Fruit fly (Drosophila melanogaster): Measurements from ENCODE around the gene eIF3e.

Gene eIF3e

DNA sequence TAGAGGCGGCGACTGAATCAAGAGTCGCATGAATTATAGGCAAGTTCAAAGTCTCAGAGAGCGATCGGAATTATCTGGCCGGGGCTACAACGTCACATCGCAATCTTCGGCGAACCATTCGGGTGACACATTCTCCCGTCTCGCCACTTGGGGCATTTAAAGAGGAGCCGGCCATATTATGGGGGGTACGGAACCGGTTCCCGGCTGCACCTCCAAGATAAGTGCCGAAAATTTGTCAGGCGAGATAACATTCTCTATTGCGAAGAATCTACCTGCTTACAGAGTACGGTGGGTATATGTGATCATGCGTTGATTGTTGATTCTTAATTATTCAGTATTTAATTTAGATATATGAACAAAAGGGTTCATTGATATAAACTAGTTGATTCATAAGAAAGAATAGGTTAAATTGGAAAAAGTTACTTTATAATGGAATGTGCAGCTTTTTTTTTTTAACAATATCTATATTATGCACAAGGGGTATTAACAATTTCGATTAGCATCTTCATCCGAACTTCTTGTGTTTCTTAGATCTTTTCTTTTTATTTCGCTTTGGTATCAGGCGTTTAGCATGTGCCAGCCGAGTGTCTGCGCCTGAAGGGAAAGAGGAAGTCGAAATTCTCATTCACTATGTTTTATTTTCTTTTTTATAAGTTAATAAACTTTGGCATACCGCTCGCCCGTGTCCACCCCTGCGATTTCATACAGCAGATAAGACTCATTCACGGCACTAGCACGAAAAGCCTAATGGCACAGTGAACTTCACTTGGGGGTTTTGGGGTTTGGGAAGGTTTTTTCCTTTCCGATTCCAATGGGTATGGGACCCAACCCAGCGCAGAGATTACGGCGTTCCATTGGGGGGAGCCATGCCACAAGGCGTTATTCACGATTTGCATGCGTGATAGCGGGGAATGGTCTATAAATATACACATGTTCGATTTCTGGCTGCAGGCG, 15.0 kb upstream of the eIF3e start (continued):
- no peak for TF ChIP-seq CG7928 (GFP tag; optimal IDR thresholded peaks at IDR 0.05)
- TF ChIP-seq CG16863 (GFP tag; optimal IDR thresholded peaks at IDR 0.05), result peak; percentile 17
- TF ChIP-seq CHES-1-like (GFP tag; optimal IDR thresholded peaks at IDR 0.05), result peak; percentile 29
- TF ChIP-seq her (GFP tag; optimal IDR thresholded peaks at IDR 0.05), result no peak
- TF ChIP-seq CG12744 (GFP tag; optimal IDR thresholded peaks at IDR 0.05), result no peak
- peak; percentile 53 for TF ChIP-seq BtbVII (GFP tag; optimal IDR thresholded peaks at IDR 0.05)
- peak; percentile 64 for TF ChIP-seq bcd (GFP tag; optimal IDR thresholded peaks at IDR 0.05)
- peak; percentile 28 for TF ChIP-seq Abd-B (GFP tag; optimal IDR thresholded peaks at IDR 0.05)
- no peak for TF ChIP-seq Lhr (GFP tag; optimal IDR thresholded peaks at IDR 0.05)
- TF ChIP-seq Hr78 (GFP tag; optimal IDR thresholded peaks at IDR 0.05), result peak in 1 of 2 experiments; percentile 34
- TF ChIP-seq CG4424 (GFP tag; optimal IDR thresholded peaks at IDR 0.05), result peak; percentile 48
- TF ChIP-seq ara (GFP tag; IDR thresholded peaks at IDR 0.05), result no peak
- peak; percentile 46 for TF ChIP-seq tin (GFP tag; optimal IDR thresholded peaks at IDR 0.05)
- peak; percentile 12 for TF ChIP-seq CG13624 (GFP tag; optimal IDR thresholded peaks at IDR 0.05)
- no peak for TF ChIP-seq CG10431 (GFP tag; optimal IDR thresholded peaks at IDR 0.05)
- TF ChIP-seq Hey (tag; optimal IDR thresholded peaks at IDR 0.05), result no peak
- TF ChIP-seq nmo (GFP tag; optimal IDR thresholded peaks at IDR 0.05), result peak; percentile 75
- no peak for TF ChIP-seq mld (GFP tag; IDR thresholded peaks at IDR 0.05; ENCODE audit: partially characterized antibody)
- TF ChIP-seq CG13296 (GFP tag; optimal IDR thresholded peaks at IDR 0.05), result no peak
- TF ChIP-seq CG17361 (GFP tag; IDR thresholded peaks at IDR 0.05), result peak; percentile 80
- no peak for TF ChIP-seq prd (optimal IDR thresholded peaks at IDR 0.05)
- peak; percentile 66 for TF ChIP-seq prd (GFP tag; IDR thresholded peaks at IDR 0.05)
- TF ChIP-seq CG8924 (tag; optimal IDR thresholded peaks at IDR 0.05), result peak; percentile 46
- no peak for TF ChIP-seq CG12942 (GFP tag; optimal IDR thresholded peaks at IDR 0.05)
- peak; percentile 81 for TF ChIP-seq CG7987 (GFP tag; optimal IDR thresholded peaks at IDR 0.05)
- TF ChIP-seq D19A (tag; optimal IDR thresholded peaks at IDR 0.05), result peak; percentile 42
- TF ChIP-seq Mrtf (GFP tag; IDR thresholded peaks at IDR 0.05), result no peak
- no peak for TF ChIP-seq CG2129 (GFP tag; IDR thresholded peaks at IDR 0.05; ENCODE audit: partially characterized antibody)
- 0 out of 2 replicates have a peak, but pooled peaks have one; percentile 25 for TF ChIP-seq CG4360 (GFP tag; IDR thresholded peaks at IDR 0.05)
- peak; percentile 56 for TF ChIP-seq Meics (GFP tag; optimal IDR thresholded peaks at IDR 0.05)
- TF ChIP-seq Ptx1 (GFP tag; IDR thresholded peaks at IDR 0.05), result peak; percentile 53
- no peak for TF ChIP-seq CG18011 (GFP tag; optimal IDR thresholded peaks at IDR 0.05)
- TF ChIP-seq CG10462 (GFP tag; optimal IDR thresholded peaks at IDR 0.05), result no peak
- no peak for TF ChIP-seq odd (GFP tag; optimal IDR thresholded peaks at IDR 0.05)
- TF ChIP-seq ewg (GFP tag; optimal IDR thresholded peaks at IDR 0.05), result peak; percentile 15
- TF ChIP-seq CG17359 (tag; optimal IDR thresholded peaks at IDR 0.05), result peak; percentile 69
- peak; percentile 2 for TF ChIP-seq CG4617 (GFP tag; optimal IDR thresholded peaks at IDR 0.05; ENCODE audit: borderline replicate concordance)
- peak; percentile 8 for TF ChIP-seq CG1647 (GFP tag; optimal IDR thresholded peaks at IDR 0.05)
- peak; percentile 75 for TF ChIP-seq CG2120 (GFP tag; optimal IDR thresholded peaks at IDR 0.05)
- peak; percentile 50 for TF ChIP-seq CG4820 (GFP tag; optimal IDR thresholded peaks at IDR 0.05)
- TF ChIP-seq Sox100B (GFP tag; optimal IDR thresholded peaks at IDR 0.05), result peak; percentile 49
- peak; percentile 22 for TF ChIP-seq Usf (GFP tag; optimal IDR thresholded peaks at IDR 0.05)
- peak; percentile 66 for TF ChIP-seq CG12391 (tag; optimal IDR thresholded peaks at IDR 0.05)
